Worm (Caenorhabditis elegans): ENCODE data around the gene dop-3.

DNA sequence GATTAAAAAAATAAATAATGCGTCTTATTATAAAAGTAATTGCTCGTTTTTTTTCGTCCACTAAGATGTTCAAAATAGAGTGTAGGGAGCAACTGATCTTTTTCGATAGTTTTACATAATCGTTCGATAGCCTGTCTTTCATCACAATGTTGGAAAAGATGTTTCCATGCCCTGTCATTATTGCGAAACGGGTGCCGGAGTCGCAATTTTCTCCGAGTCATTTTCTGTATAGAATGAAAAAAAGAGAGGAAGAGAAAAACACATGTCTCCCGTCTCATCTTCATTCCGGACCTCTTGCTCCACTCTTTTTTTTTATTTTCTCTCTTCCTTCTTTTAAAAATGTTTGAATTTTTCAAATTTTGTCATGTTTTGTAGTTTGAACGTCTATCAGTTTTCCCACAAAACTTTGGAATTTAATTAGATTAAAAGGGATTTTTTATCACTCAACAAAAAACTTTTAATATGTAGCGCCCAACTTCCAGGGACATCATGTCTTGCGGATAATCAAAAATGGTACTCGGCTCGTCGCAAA is 16.7 kb downstream of the dop-3 start, which contains the start of gene svh-2:
- TF ChIP-seq D2030.7 (GFP tag; IDR thresholded peaks at IDR 0.05) (no peak), T26A5.8 (tag; optimal IDR thresholded peaks at IDR 0.05) (no peak), nhr-90 (tag; optimal IDR thresholded peaks at IDR 0.05) (no peak), efl-1 (GFP tag; optimal IDR thresholded peaks at IDR 0.05) (no peak), snpc-1.3 (tag; optimal IDR thresholded peaks at IDR 0.05; ENCODE audit: insufficient read depth) (no peak), lag-1 (GFP tag; IDR thresholded peaks at IDR 0.05) (no peak), ama-1 (optimal IDR thresholded peaks at IDR 0.05) (no peak), ama-1 (GFP tag; optimal IDR thresholded peaks at IDR 0.05) (no peak), hlh-12 (tag; optimal IDR thresholded peaks at IDR 0.05) (no peak), snpc-4 (GFP tag; optimal IDR thresholded peaks at IDR 0.05) (no peak), snpc-4 (tag; optimal IDR thresholded peaks at IDR 0.05) (no peak), dox-1 (GFP tag; IDR thresholded peaks at IDR 0.05) (no peak), madf-6 (GFP tag; IDR thresholded peaks at IDR 0.05) (no peak), him-1 (tag; optimal IDR thresholded peaks at IDR 0.05) (no peak), Y53G8AR.9 (GFP tag; conservative IDR thresholded peaks at IDR 0.05) (no peak)
